Fruit fly (Drosophila melanogaster): ENCODE results near the gene ppk10.

The ppk10 gene

DNA sequence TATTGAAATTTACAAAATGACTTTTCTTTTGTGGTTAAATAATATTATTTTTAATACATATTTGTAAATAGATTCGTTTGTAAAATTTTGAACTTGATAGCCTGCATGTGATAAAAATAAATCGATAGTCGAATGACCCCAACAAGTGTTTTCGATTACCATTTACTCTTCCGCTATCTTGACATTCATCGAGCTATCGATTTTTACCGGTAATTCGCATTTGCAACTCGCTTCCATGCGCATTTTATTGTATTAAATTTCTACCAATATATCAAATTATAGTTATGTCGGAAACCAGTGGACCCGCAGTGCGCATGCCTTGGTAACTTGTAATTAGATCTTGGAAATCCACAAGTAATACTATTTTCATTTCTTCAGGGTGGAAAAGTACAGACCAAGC is 33.2 kb downstream of the ppk10 start, which contains the start of gene RfC3 (continued):
- TF ChIP-seq scrt (GFP tag; optimal IDR thresholded peaks at IDR 0.05) (peak; percentile 90), BEAF-32 (GFP tag; optimal IDR thresholded peaks at IDR 0.05) (peak; percentile 61), Sry-δ (GFP tag; optimal IDR thresholded peaks at IDR 0.05) (peak; percentile 31), B-H1 (GFP tag; IDR thresholded peaks at IDR 0.05) (no peak), lbe (GFP tag; optimal IDR thresholded peaks at IDR 0.05) (no peak), repo (GFP tag; optimal IDR thresholded peaks at IDR 0.05) (no peak), tin (GFP tag; optimal IDR thresholded peaks at IDR 0.05) (no peak), nau (GFP tag; optimal IDR thresholded peaks at IDR 0.05) (no peak), nerfin-2 (GFP tag; IDR thresholded peaks at IDR 0.05; ENCODE audit: partially characterized antibody) (peak; percentile 94), knrl (GFP tag; IDR thresholded peaks at IDR 0.05; ENCODE audit: partially characterized antibody) (peak; percentile 59; the same call in 2 of the 3 replicates), CG2199 (GFP tag; IDR thresholded peaks at IDR 0.05) (no peak), zen (tag; optimal IDR thresholded peaks at IDR 0.05) (no peak), HLH4C (GFP tag; IDR thresholded peaks at IDR 0.05; ENCODE audit: partially characterized antibody) (peak; percentile 98), CG2712 (tag; optimal IDR thresholded peaks at IDR 0.05) (no peak), CG10979 (tag; optimal IDR thresholded peaks at IDR 0.05) (no peak), CG10462 (GFP tag; optimal IDR thresholded peaks at IDR 0.05) (no peak), Hr51 (GFP tag; optimal IDR thresholded peaks at IDR 0.05) (no peak), HLHmδ (GFP tag; optimal IDR thresholded peaks at IDR 0.05) (no peak), hbn (GFP tag; IDR thresholded peaks at IDR 0.05; ENCODE audit: partially characterized antibody) (peak; percentile 79), CG5180 (GFP tag; optimal IDR thresholded peaks at IDR 0.05) (no peak), CG11723 (GFP tag; optimal IDR thresholded peaks at IDR 0.05) (no peak), ap (GFP tag; IDR thresholded peaks at IDR 0.05) (no peak), trem (tag; optimal IDR thresholded peaks at IDR 0.05) (peak; percentile 55), CG13894 (tag; optimal IDR thresholded peaks at IDR 0.05) (no peak), fd64A (GFP tag; optimal IDR thresholded peaks at IDR 0.05) (no peak), CG6254 (GFP tag; optimal IDR thresholded peaks at IDR 0.05) (no peak), E2f2 (GFP tag; IDR thresholded peaks at IDR 0.05) (peak; percentile 90), fd3F (GFP tag; optimal IDR thresholded peaks at IDR 0.05) (no peak), CG8290 (GFP tag; optimal IDR thresholded peaks at IDR 0.05) (no peak), CG8290 (tag; optimal IDR thresholded peaks at IDR 0.05) (no peak), run (tag; optimal IDR thresholded peaks at IDR 0.05) (no peak), Mes4 (GFP tag; optimal IDR thresholded peaks at IDR 0.05) (no peak), fru (optimal IDR thresholded peaks at IDR 0.05) (no peak), CG10274 (GFP tag; optimal IDR thresholded peaks at IDR 0.05) (no peak), Camta (GFP tag; optimal IDR thresholded peaks at IDR 0.05) (no peak), CG17829 (tag; optimal IDR thresholded peaks at IDR 0.05) (peak; percentile 2), Dll (GFP tag; IDR thresholded peaks at IDR 0.05; ENCODE audit: partially characterized antibody) (peak; percentile 85), Hr39 (optimal IDR thresholded peaks at IDR 0.05) (no peak), CG13287 (GFP tag; IDR thresholded peaks at IDR 0.05; ENCODE audit: partially characterized antibody) (peak; percentile 92), ranshi (GFP tag; IDR thresholded peaks at IDR 0.05) (no peak), CG4730 (GFP tag; IDR thresholded peaks at IDR 0.05) (no peak), CG7963 (GFP tag; IDR thresholded peaks at IDR 0.05; ENCODE audit: partially characterized antibody) (peak; percentile 94), Kr (GFP tag; optimal IDR thresholded peaks at IDR 0.05) (no peak), ci (GFP tag; IDR thresholded peaks at IDR 0.05) (no peak), ro (GFP tag; IDR thresholded peaks at IDR 0.05) (no peak), CG42726 (GFP tag; IDR thresholded peaks at IDR 0.05; ENCODE audit: partially characterized antibody) (no peak), CG31365 (tag; optimal IDR thresholded peaks at IDR 0.05) (no peak), CG31441 (GFP tag; IDR thresholded peaks at IDR 0.05) (no peak), tna (GFP tag; IDR thresholded peaks at IDR 0.05; ENCODE audit: partially characterized antibody) (peak; percentile 97), NFAT (GFP tag; IDR thresholded peaks at IDR 0.05) (no peak), CG9727 (GFP tag; optimal IDR thresholded peaks at IDR 0.05) (no peak)

Measured in whole organism, embryonic.